Worm (Caenorhabditis elegans) whole organism, L4 larva: ENCODE measurements around the gene amt-1.

ENCODE experiments used
- F37D6.2 ChIP-seq: sonication (generic microtip); optimal IDR thresholded peaks from 2 replicates; lab custom pipeline; 2016; ENCODE audit warnings: mild to moderate bottlenecking, missing genetic modification characterization, missing compliant biosample characterization
- daf-12 ChIP-seq: fragments of 150-350 bp; optimal IDR thresholded peaks from 2 replicates; lab custom pipeline; 2014; ENCODE audit warnings: missing biosample characterization, missing genetic modification reagents, missing genetic modification characterization
- egl-27 ChIP-seq: sonication (generic microtip); optimal IDR thresholded peaks from 3 replicates; lab custom pipeline; 2017; ENCODE audit warnings: missing biosample characterization, missing genetic modification reagents, missing genetic modification characterization
- nhr-76 ChIP-seq: fragments of 150-350 bp; optimal IDR thresholded peaks from 2 replicates; lab custom pipeline; 2014; ENCODE audit warnings: missing biosample characterization, missing genetic modification characterization
- pqm-1 ChIP-seq: sonication (generic microtip); optimal IDR thresholded peaks from 2 replicates; lab custom pipeline; 2017; ENCODE audit warnings: missing biosample characterization, missing genetic modification characterization
- skn-1 ChIP-seq: fragments of 150-350 bp; optimal IDR thresholded peaks from 2 replicates; lab custom pipeline; 2014; ENCODE audit warnings: missing biosample characterization, missing genetic modification characterization

ce11 chrX:4600987-4601386, 29.8 kb downstream of the amt-1 start:
- TF ChIP-seq pqm-1 (no peak), nhr-76 (tag; lab: Kevin White, UChicago) (no peak), skn-1 (tag; lab: Kevin White, UChicago) (no peak), F37D6.2 (no peak), egl-27 (no peak), daf-12 (tag; lab: Kevin White, UChicago) (no peak)
